Worm (Caenorhabditis elegans): ENCODE data around the gene rft-1.

DNA sequence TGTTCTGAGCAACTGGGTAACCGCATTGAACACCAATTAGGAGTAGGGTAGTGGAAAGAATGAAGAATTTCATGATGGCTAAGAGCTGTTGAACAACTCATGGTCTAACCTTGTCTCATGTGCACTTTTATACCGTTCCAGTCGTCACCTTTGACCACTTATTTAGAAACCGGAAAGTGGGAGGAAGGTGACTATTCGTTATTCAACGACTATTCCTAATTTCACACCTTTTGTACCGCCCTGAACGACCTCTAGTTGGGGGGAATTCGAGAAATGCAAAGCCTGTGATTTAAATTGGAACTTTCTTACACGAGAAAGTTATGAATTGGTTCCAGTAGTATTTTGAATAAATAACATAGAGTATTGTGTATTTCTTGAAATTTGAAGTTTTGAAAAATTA lies 13.4 kb downstream of the rft-1 start, which contains the start of gene Y47D7A.12:
- TF ChIP-seq unc-30 (tag; optimal IDR thresholded peaks at IDR 0.05) (no peak), ztf-4 (tag; optimal IDR thresholded peaks at IDR 0.05) (no peak), F16B12.6 (tag; optimal IDR thresholded peaks at IDR 0.05) (no peak), skn-1 (tag; optimal IDR thresholded peaks at IDR 0.05) (no peak), fos-1 (tag; optimal IDR thresholded peaks at IDR 0.05) (no peak), elt-2 (tag; optimal IDR thresholded peaks at IDR 0.05) (no peak), ama-1 (optimal IDR thresholded peaks at IDR 0.05) (no peak), dpl-1 (GFP tag; optimal IDR thresholded peaks at IDR 0.05) (no peak), jun-1 (tag; optimal IDR thresholded peaks at IDR 0.05) (no peak), snpc-4 (tag; optimal IDR thresholded peaks at IDR 0.05) (no peak), nhr-84 (tag; optimal IDR thresholded peaks at IDR 0.05) (no peak), unc-62 (GFP tag; optimal IDR thresholded peaks at IDR 0.05) (no peak), pag-3 (tag; optimal IDR thresholded peaks at IDR 0.05; ENCODE audit: borderline replicate concordance, insufficient read depth) (no peak)
